Worm (Caenorhabditis elegans): ENCODE data around the gene C44H4.6.

ce11 chrX:14549709-14550199 lies 49.4 kb downstream of the C44H4.6 start, which contains the start of gene ram-5:
- TF ChIP-seq fos-1 (tag; optimal IDR thresholded peaks at IDR 0.05) (no peak), daf-12 (tag; optimal IDR thresholded peaks at IDR 0.05) (no peak), nhr-11 (tag; optimal IDR thresholded peaks at IDR 0.05) (no peak), nhr-237 (tag; optimal IDR thresholded peaks at IDR 0.05) (no peak), egl-27 (tag; optimal IDR thresholded peaks at IDR 0.05) (no peak), unc-62 (GFP tag; optimal IDR thresholded peaks at IDR 0.05 in 1 of 2) (no peak), unc-62 (tag; optimal IDR thresholded peaks at IDR 0.05) (no peak), nhr-102 (tag; optimal IDR thresholded peaks at IDR 0.05) (no peak), ceh-82 (tag; optimal IDR thresholded peaks at IDR 0.05) (no peak)
